Worm (Caenorhabditis elegans): ENCODE data around the gene K03H1.12.

Gene K03H1.12

DNA sequence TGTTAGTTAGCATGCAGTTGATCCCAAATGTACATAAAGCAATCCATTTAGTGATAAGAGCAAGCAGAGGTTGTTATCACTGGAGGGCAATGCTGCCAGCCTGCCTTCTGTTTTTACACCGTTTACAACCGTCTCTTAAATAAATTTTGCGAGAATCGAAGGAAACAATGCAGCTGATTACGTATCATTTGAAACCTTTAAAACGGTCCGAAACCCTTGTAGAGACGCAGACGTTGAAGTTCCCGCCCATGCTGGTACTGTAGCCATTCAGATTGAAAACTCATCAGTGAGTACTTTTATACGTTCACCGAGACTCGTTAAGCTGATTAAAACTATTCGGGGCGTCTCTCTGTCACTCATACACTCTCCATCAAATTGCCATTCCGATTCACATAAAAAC lies 11.0 kb upstream of the K03H1.12 start (continued):
- no peak for TF ChIP-seq lin-29 (GFP tag; IDR thresholded peaks at IDR 0.05)
- TF ChIP-seq mxl-2 (GFP tag; conservative IDR thresholded peaks at IDR 0.05), result no peak
- peak; percentile 1 for TF ChIP-seq T20F7.1 (GFP tag; optimal IDR thresholded peaks at IDR 0.05)
- TF ChIP-seq zfp-3 (GFP tag; conservative IDR thresholded peaks at IDR 0.05), result no peak
- no peak for TF ChIP-seq egl-43 (GFP tag; IDR thresholded peaks at IDR 0.05)
- TF ChIP-seq zip-2 (tag; optimal IDR thresholded peaks at IDR 0.05), result no peak
- no peak for TF ChIP-seq ces-1 (GFP tag; optimal IDR thresholded peaks at IDR 0.05)
- peak; percentile 95 for TF ChIP-seq pqm-1 (tag; optimal IDR thresholded peaks at IDR 0.05)
- TF ChIP-seq nhr-41 (GFP tag; IDR thresholded peaks at IDR 0.05), result 0 out of 2 replicates have a peak, but pooled peaks have one; percentile 9
- TF ChIP-seq hlh-30 (tag; optimal IDR thresholded peaks at IDR 0.05; ENCODE audit: insufficient read depth), result peak; percentile 35
- TF ChIP-seq unc-62 (GFP tag; optimal IDR thresholded peaks at IDR 0.05 in 1 of 2), result peak in 1 of 2 experiments; percentile 58
- no peak for TF ChIP-seq unc-62 (tag; optimal IDR thresholded peaks at IDR 0.05)
- TF ChIP-seq ZK546.5 (tag; optimal IDR thresholded peaks at IDR 0.05), result no peak
- TF ChIP-seq lir-3 (tag; optimal IDR thresholded peaks at IDR 0.05), result no peak
- TF ChIP-seq tra-1 (GFP tag; IDR thresholded peaks at IDR 0.05), result 0 out of 2 replicates have a peak, but pooled peaks have one; percentile 70
- 0 out of 2 replicates have a peak, but pooled peaks have one; percentile 51 for TF ChIP-seq saeg-2 (GFP tag; IDR thresholded peaks at IDR 0.05)
- peak; percentile 63 for TF ChIP-seq nhr-28 (tag; optimal IDR thresholded peaks at IDR 0.05)
- TF ChIP-seq hlh-11 (tag; optimal IDR thresholded peaks at IDR 0.05), result peak; percentile 85
- no peak for TF ChIP-seq gei-8 (GFP tag; optimal IDR thresholded peaks at IDR 0.05)
- TF ChIP-seq nhr-42 (GFP tag; IDR thresholded peaks at IDR 0.05), result no peak
- peak; percentile 27 for TF ChIP-seq dpl-1 (GFP tag; optimal IDR thresholded peaks at IDR 0.05)
- TF ChIP-seq lin-38 (GFP tag; IDR thresholded peaks at IDR 0.05), result peak; percentile 13; the same call in 1 of the 2 replicates
- TF ChIP-seq F37D6.2 (tag; optimal IDR thresholded peaks at IDR 0.05), result no peak
- peak; percentile 36; the same call in 1 of the 2 replicates for TF ChIP-seq lin-1 (GFP tag; IDR thresholded peaks at IDR 0.05)
- TF ChIP-seq fos-1 (tag; optimal IDR thresholded peaks at IDR 0.05), result no peak
- no peak for TF ChIP-seq nhr-6 (tag; optimal IDR thresholded peaks at IDR 0.05)
- no peak for TF ChIP-seq rbr-2 (tag; optimal IDR thresholded peaks at IDR 0.05)
- TF ChIP-seq daf-12 (tag; optimal IDR thresholded peaks at IDR 0.05), result no peak
- TF ChIP-seq nhr-111 (GFP tag; optimal IDR thresholded peaks at IDR 0.05), result no peak
- TF ChIP-seq T26A8.4 (GFP tag; IDR thresholded peaks at IDR 0.05), result peak; percentile 22; the same call in 1 of the 2 replicates
- peak; percentile 67; the same call in 1 of the 2 replicates for TF ChIP-seq dmd-6 (GFP tag; IDR thresholded peaks at IDR 0.05)
- TF ChIP-seq dmd-8 (GFP tag; IDR thresholded peaks at IDR 0.05), result no peak
- peak; percentile 62 for TF ChIP-seq mes-2 (tag; optimal IDR thresholded peaks at IDR 0.05; ENCODE audit: poor library complexity, severe bottlenecking)
- no peak for TF ChIP-seq ctbp-1 (GFP tag; IDR thresholded peaks at IDR 0.05)
- TF ChIP-seq spr-3 (GFP tag; optimal IDR thresholded peaks at IDR 0.05), result no peak
- peak; percentile 11 for TF ChIP-seq mxl-3 (GFP tag; optimal IDR thresholded peaks at IDR 0.05)
- TF ChIP-seq arid-1 (GFP tag; conservative IDR thresholded peaks at IDR 0.05), result no peak
- no peak for TF ChIP-seq aha-1 (tag)
- TF ChIP-seq dve-1 (tag; optimal IDR thresholded peaks at IDR 0.05; ENCODE audit: insufficient read depth), result peak; percentile 87
- TF ChIP-seq spr-1 (tag; optimal IDR thresholded peaks at IDR 0.05), result no peak
- peak; percentile 60 for TF ChIP-seq php-3 (GFP tag; IDR thresholded peaks at IDR 0.05)
- TF ChIP-seq daf-16 (GFP tag; optimal IDR thresholded peaks at IDR 0.05), result peak in 1 of 2 experiments; percentile 26
- peak; percentile 89 for TF ChIP-seq daf-16 (tag; optimal IDR thresholded peaks at IDR 0.05)
- TF ChIP-seq tag-97 (GFP tag; IDR thresholded peaks at IDR 0.05), result no peak
- peak; percentile 33; the same call in 1 of the 2 replicates for TF ChIP-seq ceh-20 (GFP tag; IDR thresholded peaks at IDR 0.05)

Data from whole organism, L4 larva.